Fruit fly (Drosophila melanogaster): ENCODE results near the gene CG31673.

The CG31673 gene

DNA sequence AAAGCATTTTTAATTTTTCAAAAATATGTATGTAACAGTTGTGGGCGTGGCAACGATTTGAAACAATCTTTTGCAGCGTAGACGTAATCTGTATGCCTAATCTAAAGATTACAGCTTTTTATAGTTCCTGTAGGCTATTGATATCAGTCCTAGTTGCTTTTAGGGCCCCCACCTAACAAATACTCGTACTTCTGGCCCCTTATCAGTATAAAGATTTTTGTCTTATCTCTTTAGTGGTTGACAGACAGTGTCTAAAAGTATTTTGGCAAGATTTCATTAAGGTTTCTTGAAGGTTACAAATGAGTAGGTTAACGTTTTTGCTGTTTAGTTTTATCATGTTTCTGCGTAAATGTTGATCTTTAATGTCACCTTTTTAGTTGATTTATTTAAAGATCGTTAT is 708 bp upstream of the CG31673 start:
- TF ChIP-seq CG34376 (GFP tag; optimal IDR thresholded peaks at IDR 0.05) (peak; percentile 66), Pdp1 (GFP tag; optimal IDR thresholded peaks at IDR 0.05) (peak in 1 of 2 experiments; percentile 24), HmgZ (tag; optimal IDR thresholded peaks at IDR 0.05) (peak; percentile 21), sd (tag; optimal IDR thresholded peaks at IDR 0.05) (peak; percentile 33), exex (tag; optimal IDR thresholded peaks at IDR 0.05) (peak; percentile 81), eyg (GFP tag; optimal IDR thresholded peaks at IDR 0.05) (no peak), GATAe (GFP tag; conservative IDR thresholded peaks at IDR 0.05) (peak; percentile 42; the same call in 1 of the 2 replicates), CG10543 (GFP tag; optimal IDR thresholded peaks at IDR 0.05) (peak; percentile 23), CG17912 (GFP tag; optimal IDR thresholded peaks at IDR 0.05) (no peak), pb (GFP tag; optimal IDR thresholded peaks at IDR 0.05) (no peak), Neu2 (GFP tag; optimal IDR thresholded peaks at IDR 0.05; ENCODE audit: borderline replicate concordance) (no peak), dati (GFP tag; IDR thresholded peaks at IDR 0.05) (no peak), mirr (GFP tag; optimal IDR thresholded peaks at IDR 0.05) (peak; percentile 61), sug (tag; optimal IDR thresholded peaks at IDR 0.05) (peak; percentile 97), grn (GFP tag; optimal IDR thresholded peaks at IDR 0.05) (peak; percentile 71)

- TF ChIP-seq Fer3 (tag; optimal IDR thresholded peaks at IDR 0.05) (no peak), CTCF (GFP tag; optimal IDR thresholded peaks at IDR 0.05) (peak; percentile 19), CG6254 (GFP tag; optimal IDR thresholded peaks at IDR 0.05) (no peak), CG11695 (GFP tag; IDR thresholded peaks at IDR 0.05) (0 out of 3 replicates have a peak, but pooled peaks have one; percentile 9), CG12155 (GFP tag; optimal IDR thresholded peaks at IDR 0.05) (no peak), CG10321 (GFP tag; IDR thresholded peaks at IDR 0.05) (0 out of 2 replicates have a peak, but pooled peaks have one; percentile 8), CG11247 (GFP tag; IDR thresholded peaks at IDR 0.05) (no peak), fd3F (GFP tag; optimal IDR thresholded peaks at IDR 0.05) (peak; percentile 4), Nf-YC (tag; optimal IDR thresholded peaks at IDR 0.05) (peak; percentile 14), Eip74EF (GFP tag; optimal IDR thresholded peaks at IDR 0.05) (no peak), wor (GFP tag; IDR thresholded peaks at IDR 0.05) (no peak), grau (tag; optimal IDR thresholded peaks at IDR 0.05) (peak; percentile 4), bowl (GFP tag; IDR thresholded peaks at IDR 0.05) (no peak), MBD-R2 (GFP tag; IDR thresholded peaks at IDR 0.05) (peak; percentile 19; the same call in 1 of the 2 replicates), Sry-β (GFP tag; optimal IDR thresholded peaks at IDR 0.05) (no peak), CkIIα-i1 (GFP tag; IDR thresholded peaks at IDR 0.05) (no peak), CG13287 (GFP tag; IDR thresholded peaks at IDR 0.05; ENCODE audit: partially characterized antibody) (peak; percentile 18; the same call in 1 of the 2 replicates), CG7271 (tag; optimal IDR thresholded peaks at IDR 0.05) (no peak), CG2678 (tag; optimal IDR thresholded peaks at IDR 0.05) (peak; percentile 48), z (GFP tag; IDR thresholded peaks at IDR 0.05) (no peak), Gsc (GFP tag; IDR thresholded peaks at IDR 0.05) (no peak), Meics (GFP tag; optimal IDR thresholded peaks at IDR 0.05) (peak; percentile 3), Atf6 (GFP tag; IDR thresholded peaks at IDR 0.05) (no peak), CG1602 (GFP tag; optimal IDR thresholded peaks at IDR 0.05) (no peak), sug (tag; optimal IDR thresholded peaks at IDR 0.05) (peak; percentile 26), Trl (optimal IDR thresholded peaks at IDR 0.05) (no peak), Trl (GFP tag; optimal IDR thresholded peaks at IDR 0.05) (no peak), CG17361 (GFP tag; IDR thresholded peaks at IDR 0.05) (no peak), Hsf (GFP tag; optimal IDR thresholded peaks at IDR 0.05) (no peak), CG11504 (tag; optimal IDR thresholded peaks at IDR 0.05) (peak; percentile 26), CG15269 (tag; optimal IDR thresholded peaks at IDR 0.05) (peak; percentile 5), ftz-f1 (GFP tag; optimal IDR thresholded peaks at IDR 0.05) (no peak), CG13424 (tag; optimal IDR thresholded peaks at IDR 0.05) (peak; percentile 30), CG9932 (GFP tag; IDR thresholded peaks at IDR 0.05) (peak; percentile 27), Ptx1 (GFP tag; IDR thresholded peaks at IDR 0.05) (0 out of 2 replicates have a peak, but pooled peaks have one; percentile 16), Rfx (GFP tag; IDR thresholded peaks at IDR 0.05) (peak; percentile 32; the same call in 1 of the 2 replicates)
These were observed 467 bp downstream of the CG31673 start for dm6 chr2L:20829755-20830396.

Data from whole organism, embryonic.